Worm (Caenorhabditis elegans) whole organism, mixed stage, embryonic: ENCODE measurements around the gene fis-2.

Source experiments
- M03D4.4 ChIP-seq: sonication (generic microtip); optimal IDR thresholded peaks from 2 replicates; lab custom pipeline; 2017; ENCODE audit warnings: mild to moderate bottlenecking, missing genetic modification characterization, missing compliant biosample characterization
- blmp-1 ChIP-seq: fragments of 150-350 bp; optimal IDR thresholded peaks from 2 replicates; lab custom pipeline; 2014; ENCODE audit warnings: missing biosample characterization, missing genetic modification characterization
- drap-1 ChIP-seq: fragments of 200-800 bp; sonication (Bioruptor generic); optimal IDR thresholded peaks from 3 replicates; lab custom pipeline; 2018; ENCODE audit warnings: mild to moderate bottlenecking, missing genetic modification characterization, missing compliant biosample characterization
- elt-1 ChIP-seq: sonication (generic microtip); optimal IDR thresholded peaks from 2 replicates; lab custom pipeline; 2017; ENCODE audit warnings: missing genetic modification characterization, mild to moderate bottlenecking, missing compliant biosample characterization, antibody characterized with exemption, moderate library complexity, borderline replicate concordance; ENCODE audit not compliant: insufficient read depth
- mep-1 ChIP-seq: fragments of 150-350 bp; optimal IDR thresholded peaks from 2 replicates; lab custom pipeline; 2017; ENCODE audit warnings: missing biosample characterization, missing genetic modification reagents, missing genetic modification characterization, inconsistent platforms
- nhr-2 ChIP-seq: fragments of 150-350 bp; optimal IDR thresholded peaks from 2 replicates; lab custom pipeline; 2014; ENCODE audit warnings: missing biosample characterization, missing genetic modification characterization
- nhr-237 ChIP-seq: fragments of 150-350 bp; optimal IDR thresholded peaks from 2 replicates; lab custom pipeline; 2014; ENCODE audit warnings: missing biosample characterization, missing genetic modification characterization
- nhr-28 ChIP-seq: fragments of 150-350 bp; optimal IDR thresholded peaks from 2 replicates; lab custom pipeline; 2014; ENCODE audit warnings: missing biosample characterization, missing genetic modification characterization
- pha-4 ChIP-seq: fragments of 150-350 bp; optimal IDR thresholded peaks from 2 replicates; lab custom pipeline; 2018; ENCODE audit warnings: missing biosample characterization, missing genetic modification reagents, missing genetic modification characterization
- snpc-4 ChIP-seq: fragments of 150-350 bp; optimal IDR thresholded peaks from 2 replicates; lab custom pipeline; 2014; ENCODE audit warnings: missing biosample characterization, missing genetic modification characterization
- sptf-1 ChIP-seq: sonication (generic microtip); optimal IDR thresholded peaks from 2 replicates; lab custom pipeline; 2017; ENCODE audit warnings: mild to moderate bottlenecking, missing genetic modification characterization, moderate library complexity, missing compliant biosample characterization
- unc-62 ChIP-seq: fragments of 150-350 bp; optimal IDR thresholded peaks from 2 replicates; lab custom pipeline; 2014; ENCODE audit warnings: missing biosample characterization, missing genetic modification reagents, missing genetic modification characterization

DNA sequence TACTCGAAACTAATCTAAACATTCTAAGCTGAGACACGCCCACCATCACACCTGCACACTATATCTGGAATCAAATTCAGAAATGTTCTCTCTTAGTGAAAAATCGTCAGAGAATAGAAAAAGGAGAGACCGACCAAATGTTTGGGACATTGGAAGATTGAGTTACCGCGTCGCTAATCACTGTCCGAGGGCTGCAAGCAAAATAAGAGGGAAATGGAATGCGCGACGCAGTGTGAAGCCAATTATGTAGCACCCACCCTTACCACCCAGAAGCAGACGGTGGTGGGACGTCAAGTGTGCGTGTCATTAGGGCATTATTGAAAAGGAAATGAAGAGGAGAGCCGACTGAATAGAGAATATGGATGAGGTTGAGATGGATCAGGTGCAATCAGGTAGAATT, 26.6 kb upstream of the fis-2 start:
- no peak for TF ChIP-seq drap-1 (GFP tag; lab: Kevin White, UChicago)
- no peak for TF ChIP-seq unc-62
- TF ChIP-seq blmp-1 (tag; lab: Kevin White, UChicago), result no peak
- TF ChIP-seq M03D4.4 (tag; lab: Kevin White, UChicago), result no peak
- TF ChIP-seq elt-1, result no peak
- TF ChIP-seq mep-1, result no peak
- TF ChIP-seq nhr-2 (tag; lab: Kevin White, UChicago), result no peak
- TF ChIP-seq pha-4, result no peak
- no peak for TF ChIP-seq sptf-1 (tag; lab: Kevin White, UChicago)
- TF ChIP-seq snpc-4 (tag; lab: Kevin White, UChicago), result no peak
- TF ChIP-seq nhr-28 (tag; lab: Kevin White, UChicago), result no peak
- no peak for TF ChIP-seq nhr-237 (tag; lab: Kevin White, UChicago)
